Fruit fly (Drosophila melanogaster): ENCODE results near the gene Spg7.

Gene Spg7

dm6 chrX:2744042-2744441 is 46.0 kb upstream of the Spg7 start, which contains the start of gene Syx4 (continued):
- TF ChIP-seq Sry-β (GFP tag; optimal IDR thresholded peaks at IDR 0.05) (peak; percentile 16), nmo (GFP tag; optimal IDR thresholded peaks at IDR 0.05) (peak; percentile 88), eyg (GFP tag; optimal IDR thresholded peaks at IDR 0.05) (peak; percentile 85), hkb (optimal IDR thresholded peaks at IDR 0.05) (no peak), hkb (GFP tag; IDR thresholded peaks at IDR 0.05) (peak; percentile 96), chn (GFP tag; optimal IDR thresholded peaks at IDR 0.05) (peak; percentile 73), dmrt99B (tag; optimal IDR thresholded peaks at IDR 0.05) (peak; percentile 95), CG16863 (GFP tag; optimal IDR thresholded peaks at IDR 0.05) (peak; percentile 87), CG9727 (GFP tag; optimal IDR thresholded peaks at IDR 0.05) (peak; percentile 86), Abd-B (GFP tag; optimal IDR thresholded peaks at IDR 0.05) (peak; percentile 74), CG43689 (GFP tag; IDR thresholded peaks at IDR 0.05) (peak; percentile 74), CG3838 (GFP tag; optimal IDR thresholded peaks at IDR 0.05) (peak; percentile 77), Drgx (GFP tag; IDR thresholded peaks at IDR 0.05) (peak; percentile 96), CG3995 (GFP tag; optimal IDR thresholded peaks at IDR 0.05) (peak; percentile 52), sob (GFP tag; IDR thresholded peaks at IDR 0.05) (peak; percentile 93), MTF-1 (GFP tag; optimal IDR thresholded peaks at IDR 0.05; ENCODE audit: borderline replicate concordance) (peak; percentile 78), Dfd (GFP tag; optimal IDR thresholded peaks at IDR 0.05) (no peak), az2 (GFP tag; optimal IDR thresholded peaks at IDR 0.05) (peak; percentile 86), BtbVII (GFP tag; optimal IDR thresholded peaks at IDR 0.05) (peak; percentile 92), CG32532 (GFP tag; IDR thresholded peaks at IDR 0.05) (peak; percentile 94), CG2199 (GFP tag; IDR thresholded peaks at IDR 0.05) (peak; percentile 79; the same call in 2 of the 3 replicates), CG33557 (GFP tag; optimal IDR thresholded peaks at IDR 0.05) (no peak), CG13624 (GFP tag; optimal IDR thresholded peaks at IDR 0.05) (peak; percentile 83), CG12769 (tag; optimal IDR thresholded peaks at IDR 0.05) (peak; percentile 97), CG2116 (GFP tag; optimal IDR thresholded peaks at IDR 0.05) (peak; percentile 50), emc (GFP tag; optimal IDR thresholded peaks at IDR 0.05) (peak; percentile 79), CG15073 (GFP tag; optimal IDR thresholded peaks at IDR 0.05) (no peak), Awh (GFP tag; IDR thresholded peaks at IDR 0.05) (peak; percentile 89), slbo (GFP tag; IDR thresholded peaks at IDR 0.05) (peak; percentile 93), CG7786 (GFP tag; optimal IDR thresholded peaks at IDR 0.05) (peak; percentile 94), CG6654 (GFP tag; optimal IDR thresholded peaks at IDR 0.05) (peak; percentile 78), da (GFP tag; optimal IDR thresholded peaks at IDR 0.05) (peak; percentile 60), Hmx (GFP tag; optimal IDR thresholded peaks at IDR 0.05) (peak; percentile 54), CG7987 (GFP tag; optimal IDR thresholded peaks at IDR 0.05) (peak; percentile 87), Pdp1 (GFP tag; optimal IDR thresholded peaks at IDR 0.05) (peak; percentile 84 to 85), bsh (GFP tag; optimal IDR thresholded peaks at IDR 0.05) (peak; percentile 69 to 88), danr (GFP tag; IDR thresholded peaks at IDR 0.05) (peak; percentile 68), ro (GFP tag; IDR thresholded peaks at IDR 0.05) (0 out of 2 replicates have a peak, but pooled peaks have one; percentile 11), CG17328 (GFP tag; IDR thresholded peaks at IDR 0.05) (peak; percentile 91), CG10321 (GFP tag; IDR thresholded peaks at IDR 0.05) (peak; percentile 79), CG13894 (tag; optimal IDR thresholded peaks at IDR 0.05) (peak; percentile 86), sna (GFP tag; IDR thresholded peaks at IDR 0.05; ENCODE audit: partially characterized antibody) (no peak), CG6791 (GFP tag; IDR thresholded peaks at IDR 0.05; ENCODE audit: partially characterized antibody) (no peak), CG31224 (GFP tag; IDR thresholded peaks at IDR 0.05) (peak; percentile 83), Lhr (GFP tag; optimal IDR thresholded peaks at IDR 0.05) (peak; percentile 50), Sox100B (GFP tag; optimal IDR thresholded peaks at IDR 0.05) (peak; percentile 87), CHES-1-like (GFP tag; optimal IDR thresholded peaks at IDR 0.05) (peak; percentile 91), bowl (GFP tag; IDR thresholded peaks at IDR 0.05) (peak; percentile 85), exex (tag; optimal IDR thresholded peaks at IDR 0.05) (peak; percentile 70), unc-4 (GFP tag; IDR thresholded peaks at IDR 0.05; ENCODE audit: partially characterized antibody) (no peak), Dip3 (GFP tag; optimal IDR thresholded peaks at IDR 0.05) (peak; percentile 93)

Data from whole organism, embryonic.